Fruit fly (Drosophila melanogaster) whole organism, embryonic: ENCODE measurements around the gene flfl.
A peak's percentile ranks its signal among the peaks of the same experiment; 100 is the strongest.

Source experiments
- CG10959 ChIP-seq: fragments of 200-800 bp; sonication (Bioruptor generic); IDR thresholded peaks from 2 replicates; pipeline ENCODE4 v1.3.6; 2022; ENCODE audit warnings: missing biosample characterization, missing genetic modification characterization
- CG10979 ChIP-seq: fragments of 200-800 bp; sonication (Bioruptor generic); optimal IDR thresholded peaks from 2 replicates; lab custom pipeline; 2018; ENCODE audit warnings: missing biosample characterization, mild to moderate bottlenecking, missing genetic modification characterization, moderate library complexity
- CG12744 ChIP-seq: fragments of 200-800 bp; sonication (Bioruptor generic); optimal IDR thresholded peaks from 2 replicates; lab custom pipeline; 2016; ENCODE audit warnings: missing biosample characterization, missing genetic modification characterization
- CG12942 ChIP-seq: fragments of 200-800 bp; sonication (Bioruptor generic); optimal IDR thresholded peaks from 3 replicates; lab custom pipeline; 2016; ENCODE audit warnings: missing biosample characterization, missing genetic modification characterization
- CG13424 ChIP-seq: fragments of 200-800 bp; sonication (Bioruptor generic); optimal IDR thresholded peaks from 2 replicates; lab custom pipeline; 2019; ENCODE audit warnings: missing biosample characterization, mild to moderate bottlenecking, missing genetic modification characterization, moderate library complexity
- CG14050 ChIP-seq: fragments of 200-800 bp; sonication (Bioruptor generic); IDR thresholded peaks from 3 replicates; pipeline ENCODE4 v1.3.6; 2022; ENCODE audit warnings: missing biosample characterization, missing genetic modification characterization
- CG14710 ChIP-seq: fragments of 200-800 bp; sonication (Bioruptor generic); optimal IDR thresholded peaks from 3 replicates; lab custom pipeline; 2019; ENCODE audit warnings: missing biosample characterization, mild to moderate bottlenecking, missing genetic modification characterization, moderate library complexity
- CG15696 ChIP-seq: fragments of 200-800 bp; sonication (Bioruptor generic); optimal IDR thresholded peaks from 2 replicates; lab custom pipeline; 2019; ENCODE audit warnings: missing biosample characterization, mild to moderate bottlenecking, missing genetic modification characterization, moderate library complexity
- CG17568 ChIP-seq: fragments of 200-800 bp; sonication (Bioruptor generic); optimal IDR thresholded peaks from 2 replicates; lab custom pipeline; 2018; ENCODE audit warnings: missing biosample characterization, mild to moderate bottlenecking, missing genetic modification characterization, moderate library complexity
- CG17802 ChIP-seq: fragments of 200-800 bp; sonication (Bioruptor generic); optimal IDR thresholded peaks from 2 replicates; lab custom pipeline; 2018; ENCODE audit warnings: missing biosample characterization, mild to moderate bottlenecking, missing genetic modification characterization, moderate library complexity
- CG18599 ChIP-seq: fragments of 200-800 bp; sonication (Bioruptor generic); optimal IDR thresholded peaks from 3 replicates; lab custom pipeline; 2017; ENCODE audit warnings: missing biosample characterization, missing genetic modification characterization, mild to moderate bottlenecking, moderate library complexity, missing genetic modification reagents
- CG18619 ChIP-seq: fragments of 200-800 bp; sonication (Bioruptor generic); optimal IDR thresholded peaks from 3 replicates; lab custom pipeline; 2017; ENCODE audit warnings: missing biosample characterization, mild to moderate bottlenecking, missing genetic modification characterization
- CG2129 ChIP-seq: fragments of 200-800 bp; sonication (Bioruptor generic); IDR thresholded peaks from 2 replicates; pipeline ENCODE4 v1.3.6; 2022; ENCODE audit warnings: missing biosample characterization, missing genetic modification characterization; ENCODE audit not compliant: partially characterized antibody
- CG2678 ChIP-seq: fragments of 200-800 bp; sonication (Bioruptor generic); optimal IDR thresholded peaks from 3 replicates; lab custom pipeline; 2019; ENCODE audit warnings: missing biosample characterization, mild to moderate bottlenecking, missing genetic modification characterization, moderate library complexity
- CG30403 ChIP-seq: fragments of 200-800 bp; sonication (Bioruptor generic); optimal IDR thresholded peaks from 3 replicates; lab custom pipeline; 2016; ENCODE audit warnings: missing biosample characterization, missing genetic modification characterization
- CG31224 ChIP-seq: fragments of 200-800 bp; sonication (Bioruptor generic); IDR thresholded peaks from 2 replicates; pipeline ENCODE4 v1.3.6; 2022; ENCODE audit warnings: missing biosample characterization, missing genetic modification characterization
- CG32772 ChIP-seq: fragments of 200-800 bp; sonication (Bioruptor generic); IDR thresholded peaks from 2 replicates; pipeline ENCODE4 v1.3.6; 2022; ENCODE audit warnings: missing biosample characterization, missing genetic modification characterization
- CG4617 ChIP-seq: fragments of 200-800 bp; sonication (Bioruptor generic); optimal IDR thresholded peaks from 3 replicates; lab custom pipeline; 2016; ENCODE audit warnings: missing biosample characterization, missing genetic modification characterization, borderline replicate concordance
- CG4854 ChIP-seq: fragments of 200-800 bp; sonication (Bioruptor generic); optimal IDR thresholded peaks from 2 replicates; lab custom pipeline; 2016; ENCODE audit warnings: missing biosample characterization, missing genetic modification characterization, inconsistent platforms
- CG5180 ChIP-seq: fragments of 200-800 bp; sonication (Bioruptor generic); optimal IDR thresholded peaks from 3 replicates; lab custom pipeline; 2017; ENCODE audit warnings: missing biosample characterization, missing genetic modification characterization, mild to moderate bottlenecking, moderate library complexity, missing genetic modification reagents
- CG8281 ChIP-seq: fragments of 200-800 bp; sonication (Bioruptor generic); optimal IDR thresholded peaks from 2 replicates; lab custom pipeline; 2018; ENCODE audit warnings: missing biosample characterization, mild to moderate bottlenecking, missing genetic modification characterization, moderate library complexity
- CG8388 ChIP-seq: fragments of 200-800 bp; sonication (Bioruptor generic); optimal IDR thresholded peaks from 2 replicates; lab custom pipeline; 2019; ENCODE audit warnings: missing biosample characterization, mild to moderate bottlenecking, missing genetic modification characterization, moderate library complexity
- CG8765 ChIP-seq: fragments of 200-800 bp; sonication (Bioruptor generic); IDR thresholded peaks from 2 replicates; pipeline ENCODE4 v1.3.6; 2022; ENCODE audit warnings: missing biosample characterization, missing genetic modification characterization
- CHES-1-like ChIP-seq: fragments of 200-800 bp; sonication (Bioruptor generic); optimal IDR thresholded peaks from 2 replicates; lab custom pipeline; 2016; ENCODE audit warnings: missing biosample characterization, missing genetic modification characterization
- Drgx ChIP-seq: fragments of 200-800 bp; sonication (Bioruptor generic); IDR thresholded peaks from 2 replicates; pipeline ENCODE4 v1.3.6; 2022; ENCODE audit warnings: missing biosample characterization, missing genetic modification characterization
- Ets65A ChIP-seq: fragments of 200-800 bp; sonication (Bioruptor generic); peaks from one replicate; lab custom pipeline; 2016; ENCODE audit warnings: missing biosample characterization, missing genetic modification characterization
- HLH54F ChIP-seq: fragments of 200-800 bp; sonication (Bioruptor generic); optimal IDR thresholded peaks from 3 replicates; lab custom pipeline; 2016; ENCODE audit warnings: missing biosample characterization, missing genetic modification characterization
- Med ChIP-seq: fragments of 200-800 bp; sonication (Bioruptor generic); peaks from one replicate; lab custom pipeline; 2016; ENCODE audit warnings: missing biosample characterization, missing genetic modification characterization, mild to moderate bottlenecking, inconsistent platforms, moderate library complexity
- NFAT ChIP-seq: fragments of 200-800 bp; sonication (Bioruptor generic); IDR thresholded peaks from 2 replicates; pipeline ENCODE4 v1.3.6; 2022; ENCODE audit warnings: missing biosample characterization, missing genetic modification characterization
- NfI ChIP-seq: fragments of 200-800 bp; sonication (Bioruptor generic); optimal IDR thresholded peaks from 3 replicates; lab custom pipeline; 2018; ENCODE audit warnings: missing biosample characterization, mild to moderate bottlenecking, missing genetic modification characterization, moderate library complexity
- al ChIP-seq: fragments of 200-800 bp; sonication (Bioruptor generic); IDR thresholded peaks from 2 replicates; pipeline ENCODE4 v1.3.6; 2022; ENCODE audit warnings: missing biosample characterization, missing genetic modification characterization
- bigmax ChIP-seq: fragments of 200-800 bp; sonication (Bioruptor generic); optimal IDR thresholded peaks from 2 replicates; lab custom pipeline; 2018; ENCODE audit warnings: missing biosample characterization, mild to moderate bottlenecking, missing genetic modification characterization
- br ChIP-seq: fragments of >200 bp; optimal IDR thresholded peaks from 2 replicates; lab custom pipeline; 2017
- dimm ChIP-seq: fragments of 200-800 bp; sonication (Bioruptor generic); IDR thresholded peaks from 2 replicates; pipeline ENCODE4 v1.3.6; 2022; ENCODE audit warnings: missing biosample characterization, missing genetic modification characterization
- disco-r ChIP-seq: fragments of 200-800 bp; sonication (Bioruptor generic); optimal IDR thresholded peaks from 2 replicates; lab custom pipeline; 2016; ENCODE audit warnings: missing biosample characterization, missing genetic modification characterization
- dpn ChIP-seq, 2 experiments: fragments of 200-800 bp; sonication (Bioruptor generic); optimal IDR thresholded peaks; 3 replicates each; lab custom pipeline; 2016; ENCODE audit warnings: missing biosample characterization in 2 of 2, missing genetic modification characterization in 2 of 2
- gce ChIP-seq: fragments of 200-800 bp; sonication (Bioruptor generic); IDR thresholded peaks from 3 replicates; pipeline ENCODE4 v1.3.6; 2022; ENCODE audit warnings: missing biosample characterization, missing genetic modification characterization
- gem ChIP-seq: fragments of 200-800 bp; sonication (Bioruptor generic); optimal IDR thresholded peaks from 2 replicates; lab custom pipeline; 2019; ENCODE audit warnings: missing biosample characterization, mild to moderate bottlenecking, missing genetic modification characterization, moderate library complexity
- kay ChIP-seq: fragments of 200-800 bp; sonication (Bioruptor generic); optimal IDR thresholded peaks from 2 replicates; lab custom pipeline; 2016; ENCODE audit warnings: missing biosample characterization, missing genetic modification characterization
- nau ChIP-seq: fragments of 200-800 bp; sonication (Bioruptor generic); optimal IDR thresholded peaks from 3 replicates; lab custom pipeline; 2017; ENCODE audit warnings: missing biosample characterization, mild to moderate bottlenecking, missing genetic modification characterization, missing genetic modification reagents
- oc ChIP-seq: fragments of 200-800 bp; sonication (Bioruptor generic); optimal IDR thresholded peaks from 2 replicates; lab custom pipeline; 2018; ENCODE audit warnings: missing biosample characterization, mild to moderate bottlenecking, missing genetic modification characterization, moderate library complexity
- sens-2 ChIP-seq: fragments of 200-800 bp; sonication (Bioruptor generic); IDR thresholded peaks from 2 replicates; pipeline ENCODE4 v1.3.6; 2022; ENCODE audit warnings: missing biosample characterization, missing genetic modification characterization
- slbo ChIP-seq: fragments of 200-800 bp; sonication (Bioruptor generic); IDR thresholded peaks from 2 replicates; pipeline ENCODE4 v1.3.6; 2022; ENCODE audit warnings: missing biosample characterization, missing genetic modification characterization
- stc ChIP-seq: fragments of 200-800 bp; sonication (Bioruptor generic); IDR thresholded peaks from 2 replicates; pipeline ENCODE4 v1.3.6; 2022; ENCODE audit warnings: missing biosample characterization, missing genetic modification characterization
- tio ChIP-seq: fragments of 200-800 bp; sonication (Bioruptor generic); optimal IDR thresholded peaks from 2 replicates; lab custom pipeline; 2017; ENCODE audit warnings: missing biosample characterization, missing genetic modification characterization, inconsistent platforms
- trem ChIP-seq: fragments of 200-800 bp; optimal IDR thresholded peaks from 3 replicates; lab custom pipeline; 2019; ENCODE audit warnings: missing biosample characterization, mild to moderate bottlenecking, missing genetic modification characterization, moderate library complexity
- vfl ChIP-seq: fragments of 200-800 bp; sonication (Bioruptor generic); optimal IDR thresholded peaks from 2 replicates; lab custom pipeline; 2016; ENCODE audit warnings: missing biosample characterization, missing genetic modification characterization
- wek ChIP-seq: fragments of 200-800 bp; sonication (Bioruptor generic); optimal IDR thresholded peaks from 3 replicates; lab custom pipeline; 2018; ENCODE audit warnings: missing biosample characterization, mild to moderate bottlenecking, missing genetic modification characterization, moderate library complexity
- zfh1 ChIP-seq: fragments of 200-800 bp; sonication (Bioruptor generic); IDR thresholded peaks from 3 replicates; pipeline ENCODE4 v1.3.6; 2022; ENCODE audit warnings: missing biosample characterization, missing genetic modification characterization
- zfh2 ChIP-seq: fragments of 200-800 bp; sonication (Bioruptor generic); optimal IDR thresholded peaks from 2 replicates; lab custom pipeline; 2016; ENCODE audit warnings: missing biosample characterization, missing genetic modification characterization

Gene flfl

dm6 chr3R:13713984-13714532 lies 30.3 kb downstream of the flfl start (continued):
- TF ChIP-seq sens-2 (GFP tag; lab: Robert Waterston, UW) (no peak), CG18599 (GFP tag; lab: Kevin White, UChicago) (no peak), NfI (GFP tag; lab: Kevin White, UChicago) (no peak), Drgx (GFP tag; lab: Robert Waterston, UW) (0 out of 2 replicates have a peak, but pooled peaks have one; percentile 25), CG14050 (GFP tag; lab: Robert Waterston, UW) (no peak), CG14710 (tag; lab: Kevin White, UChicago) (no peak), nau (GFP tag; lab: Kevin White, UChicago) (no peak), CG2129 (GFP tag; lab: Robert Waterston, UW) (no peak), CG18619 (GFP tag; lab: Kevin White, UChicago) (no peak), dimm (GFP tag; lab: Robert Waterston, UW) (no peak), CG12744 (GFP tag; lab: Kevin White, UChicago) (no peak), zfh1 (GFP tag; lab: Robert Waterston, UW) (no peak), CG5180 (no peak), CG17802 (tag; lab: Kevin White, UChicago) (peak; percentile 26), CG8281 (tag; lab: Kevin White, UChicago) (no peak), CG12942 (no peak), Med (peak; percentile 71), gce (no peak), CG2678 (no peak), zfh2 (GFP tag; lab: Kevin White, UChicago) (no peak), CG10979 (no peak), CG8388 (no peak), tio (no peak), gem (tag; lab: Kevin White, UChicago) (peak; percentile 7), oc (tag; lab: Kevin White, UChicago) (no peak), stc (GFP tag; lab: Robert Waterston, UW) (0 out of 2 replicates have a peak, but pooled peaks have one; percentile 15), CG13424 (tag; lab: Kevin White, UChicago) (no peak), CG31224 (GFP tag; lab: Robert Waterston, UW) (no peak), bigmax (GFP tag; lab: Kevin White, UChicago) (no peak), CG4617 (no peak), vfl (no peak), dpn (GFP tag; optimal IDR thresholded peaks at IDR 0.05; lab: Kevin White, UChicago) (no peak), CG4854 (GFP tag; lab: Kevin White, UChicago) (no peak), slbo (GFP tag; lab: Robert Waterston, UW) (no peak), CG8765 (GFP tag; lab: Robert Waterston, UW) (no peak), wek (no peak), disco-r (GFP tag; lab: Kevin White, UChicago) (no peak), trem (tag; lab: Kevin White, UChicago) (no peak), br (lab: Kevin White, UChicago) (no peak), HLH54F (GFP tag; lab: Kevin White, UChicago) (no peak), al (GFP tag; lab: Robert Waterston, UW) (no peak), NFAT (GFP tag; lab: Robert Waterston, UW) (no peak), Ets65A (no peak), kay (no peak), CHES-1-like (GFP tag; lab: Kevin White, UChicago) (no peak), CG30403 (GFP tag; lab: Kevin White, UChicago) (no peak), CG15696 (tag; lab: Kevin White, UChicago) (peak; percentile 19), CG17568 (GFP tag; lab: Kevin White, UChicago) (no peak), CG10959 (GFP tag; lab: Robert Waterston, UW) (no peak), CG32772 (GFP tag; lab: Robert Waterston, UW) (no peak)
